Fruit fly (Drosophila melanogaster) whole organism, wandering third instar larva: ENCODE data around the gene CG7560.

ENCODE experiments used
- Sp1 ChIP-seq: fragments of 200-800 bp; sonication (Bioruptor generic); optimal IDR thresholded peaks from 3 replicates; lab custom pipeline; 2019; ENCODE audit warnings: missing biosample characterization, mild to moderate bottlenecking, missing genetic modification characterization, moderate library complexity
- ey ChIP-seq: fragments of 200-800 bp; sonication (Bioruptor generic); optimal IDR thresholded peaks from 2 replicates; lab custom pipeline; 2016; ENCODE audit warnings: missing biosample characterization, missing genetic modification characterization
- rgr ChIP-seq: fragments of 200-800 bp; sonication (Bioruptor generic); optimal IDR thresholded peaks from 3 replicates; lab custom pipeline; 2016; ENCODE audit warnings: missing biosample characterization, mild to moderate bottlenecking, missing genetic modification characterization

DNA sequence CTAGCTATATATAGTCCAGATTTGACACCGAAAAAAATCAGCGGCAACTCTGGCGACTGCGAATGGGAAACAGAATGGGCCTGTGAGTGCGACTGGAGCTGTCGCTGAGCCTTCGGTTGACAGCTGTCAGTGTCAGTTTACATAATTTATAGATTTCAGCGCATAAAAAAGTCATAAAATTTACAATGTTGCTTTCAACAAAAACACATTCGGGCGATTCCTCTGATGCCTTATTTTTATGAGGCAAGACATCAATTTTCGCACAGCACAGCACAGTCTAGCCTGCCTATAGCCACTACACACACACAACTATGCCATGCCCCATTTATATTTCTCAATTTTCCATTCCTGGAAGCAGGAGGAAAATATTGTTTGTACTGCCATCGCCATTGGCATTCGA, 47.4 kb downstream of the CG7560 start:
- TF ChIP-seq ey (GFP tag; lab: Kevin White, UChicago) (no peak), Sp1 (GFP tag; lab: Kevin White, UChicago) (no peak), rgr (no peak)
